Worm (Caenorhabditis elegans) whole organism, young adult: ENCODE results near the gene cdk-4.

ENCODE experiments used
- B0019.2 ChIP-seq: fragments of 200-800 bp; sonication (Bioruptor generic); conservative IDR thresholded peaks from 2 replicates; pipeline ENCODE4 v1.3.6; 2022; ENCODE audit warnings: missing genetic modification reagents, missing genetic modification characterization, missing compliant biosample characterization
- F10E7.11 ChIP-seq: sonication (generic microtip); optimal IDR thresholded peaks from 2 replicates; lab custom pipeline; 2017; ENCODE audit warnings: mild to moderate bottlenecking, missing genetic modification characterization, moderate library complexity, missing compliant biosample characterization
- ama-1 ChIP-seq, 3 experiments: fragments of 150-350 bp in 1 of 3; sonication (generic microtip) in 2 of 3; optimal IDR thresholded peaks; 2 replicates each; lab custom pipeline; 2014 to 2018; ENCODE audit warnings: missing biosample characterization in 2 of 3, missing genetic modification characterization in 2 of 3, missing genetic modification reagents in 2 of 3
- cebp-1 ChIP-seq, 2 experiments: fragments of 200-800 bp in 1 of 2; sonication (Bioruptor generic) in 1 of 2; sonication (generic microtip) in 1 of 2; IDR thresholded peaks in 1 of 2; optimal IDR thresholded peaks in 1 of 2; 2 replicates each; pipeline versions ENCODE4 v1.3.6 to Lab custom; 2017 to 2022; ENCODE audit warnings: missing compliant biosample characterization in 2 of 2, missing genetic modification characterization in 2 of 2, mild to moderate bottlenecking in 1 of 2, missing genetic modification reagents in 1 of 2, moderate library complexity in 1 of 2
- efl-1 ChIP-seq: fragments of 150-350 bp; optimal IDR thresholded peaks from 2 replicates; lab custom pipeline; 2014; ENCODE audit warnings: missing biosample characterization, missing genetic modification reagents, missing genetic modification characterization
- let-607 ChIP-seq, 2 experiments: fragments of 200-800 bp in 1 of 2; sonication (Bioruptor generic) in 1 of 2; sonication (generic microtip) in 1 of 2; optimal IDR thresholded peaks; 2 replicates each; lab custom pipeline; 2016 to 2018; ENCODE audit warnings: mild to moderate bottlenecking in 2 of 2, missing compliant biosample characterization in 2 of 2, missing genetic modification characterization in 2 of 2, moderate library complexity in 2 of 2, missing genotype in 1 of 2
- lin-26 ChIP-seq: fragments of 200-800 bp; sonication (Bioruptor generic); IDR thresholded peaks from 2 replicates; pipeline ENCODE4 v1.3.6; 2022; ENCODE audit warnings: missing genetic modification reagents, missing genetic modification characterization, missing compliant biosample characterization
- lsy-27 ChIP-seq: sonication (generic microtip); optimal IDR thresholded peaks from 2 replicates; lab custom pipeline; 2017; ENCODE audit warnings: missing genetic modification characterization, mild to moderate bottlenecking, missing compliant biosample characterization, antibody characterized with exemption, missing genotype, borderline replicate concordance; ENCODE audit not compliant: insufficient read depth
- mcd-1 ChIP-seq: fragments of 200-800 bp; sonication (Bioruptor generic); IDR thresholded peaks from 2 replicates; pipeline ENCODE4 v1.3.6; 2022; ENCODE audit warnings: missing genetic modification reagents, missing genetic modification characterization, missing compliant biosample characterization
- snpc-4 ChIP-seq, 5 experiments: fragments of 150-350 bp in 1 of 5; sonication (generic microtip) in 4 of 5; optimal IDR thresholded peaks; 2 replicates each; lab custom pipeline; 2014 to 2018; ENCODE audit warnings: missing genetic modification characterization in 5 of 5, missing biosample characterization in 3 of 5, antibody characterized with exemption in 2 of 5, mild to moderate bottlenecking in 2 of 5, missing compliant biosample characterization in 2 of 5, missing genotype in 2 of 5, moderate library complexity in 2 of 5, missing genetic modification reagents in 1 of 5

ce11 chrX:13566436-13566835 is 47.7 kb upstream of the cdk-4 start, which contains the start of gene R01E6.2:
- TF ChIP-seq let-607 (tag; optimal IDR thresholded peaks at IDR 0.05; lab: Kevin White, UChicago) (no peak), mcd-1 (GFP tag; lab: Robert Waterston, UW) (no peak), B0019.2 (no peak), efl-1 (GFP tag; lab: Kevin White, UChicago) (no peak), ama-1 (optimal IDR thresholded peaks at IDR 0.05; lab: Kevin White, UChicago) (no peak), ama-1 (GFP tag; optimal IDR thresholded peaks at IDR 0.05; lab: Kevin White, UChicago) (no peak), cebp-1 (GFP tag; IDR thresholded peaks at IDR 0.05; lab: Robert Waterston, UW) (no peak), cebp-1 (tag; optimal IDR thresholded peaks at IDR 0.05; lab: Kevin White, UChicago) (no peak), snpc-4 (GFP tag; optimal IDR thresholded peaks at IDR 0.05; lab: Kevin White, UChicago) (no peak), snpc-4 (tag; optimal IDR thresholded peaks at IDR 0.05; lab: Kevin White, UChicago) (no peak), lin-26 (GFP tag; lab: Robert Waterston, UW) (no peak), lsy-27 (no peak), F10E7.11 (tag; lab: Kevin White, UChicago) (no peak)
